Worm (Caenorhabditis elegans) whole organism, mixed stage, embryonic: Measurements from ENCODE around the gene sup-37.

ENCODE experiments used
- bed-3 ChIP-seq: fragments of 200-800 bp; sonication (Bioruptor generic); optimal IDR thresholded peaks from 3 replicates; lab custom pipeline; 2018; ENCODE audit warnings: mild to moderate bottlenecking, missing genetic modification characterization, moderate library complexity, missing compliant biosample characterization
- blmp-1 ChIP-seq: fragments of 150-350 bp; optimal IDR thresholded peaks from 2 replicates; lab custom pipeline; 2014; ENCODE audit warnings: missing biosample characterization, missing genetic modification characterization
- ceh-39 ChIP-seq: fragments of 150-350 bp; optimal IDR thresholded peaks from 2 replicates; lab custom pipeline; 2014; ENCODE audit warnings: missing biosample characterization, missing genetic modification characterization
- ceh-43 ChIP-seq: fragments of 200-800 bp; sonication (Bioruptor generic); optimal IDR thresholded peaks from 2 replicates; lab custom pipeline; 2018; ENCODE audit warnings: mild to moderate bottlenecking, missing genetic modification characterization, moderate library complexity, missing compliant biosample characterization
- ceh-83 ChIP-seq: fragments of 200-800 bp; sonication (Bioruptor generic); optimal IDR thresholded peaks from 2 replicates; lab custom pipeline; 2018; ENCODE audit warnings: mild to moderate bottlenecking, missing genetic modification characterization, missing compliant biosample characterization
- ces-1 ChIP-seq: fragments of 150-350 bp; optimal IDR thresholded peaks from 2 replicates; lab custom pipeline; 2014; ENCODE audit warnings: missing biosample characterization, missing genetic modification reagents, missing genetic modification characterization
- cnd-1 ChIP-seq: fragments of 200-800 bp; sonication (Bioruptor generic); optimal IDR thresholded peaks from 2 replicates; lab custom pipeline; 2018; ENCODE audit warnings: mild to moderate bottlenecking, missing genetic modification characterization, missing compliant biosample characterization
- drap-1 ChIP-seq: fragments of 200-800 bp; sonication (Bioruptor generic); optimal IDR thresholded peaks from 3 replicates; lab custom pipeline; 2018; ENCODE audit warnings: mild to moderate bottlenecking, missing genetic modification characterization, missing compliant biosample characterization
- elt-3 ChIP-seq: fragments of 150-350 bp; optimal IDR thresholded peaks from 2 replicates; lab custom pipeline; 2014; ENCODE audit warnings: missing biosample characterization, missing genetic modification characterization
- flh-1 ChIP-seq: fragments of 200-800 bp; sonication (Bioruptor generic); optimal IDR thresholded peaks from 2 replicates; lab custom pipeline; 2018; ENCODE audit warnings: mild to moderate bottlenecking, missing genetic modification characterization, moderate library complexity, missing compliant biosample characterization
- ham-2 ChIP-seq: fragments of 200-800 bp; sonication (Bioruptor generic); optimal IDR thresholded peaks from 2 replicates; lab custom pipeline; 2018; ENCODE audit warnings: mild to moderate bottlenecking, missing genetic modification characterization, missing compliant biosample characterization
- hlh-1 ChIP-seq: fragments of 150-350 bp; optimal IDR thresholded peaks from 2 replicates; lab custom pipeline; 2014; ENCODE audit warnings: missing biosample characterization, missing genetic modification reagents, missing genetic modification characterization
- lsy-2 ChIP-seq: fragments of 150-350 bp; optimal IDR thresholded peaks from 2 replicates; lab custom pipeline; 2014; ENCODE audit warnings: missing biosample characterization, missing genetic modification characterization
- mab-5 ChIP-seq: fragments of 150-350 bp; optimal IDR thresholded peaks from 2 replicates; lab custom pipeline; 2014; ENCODE audit warnings: missing biosample characterization, missing genetic modification characterization
- mep-1 ChIP-seq: fragments of 150-350 bp; optimal IDR thresholded peaks from 2 replicates; lab custom pipeline; 2017; ENCODE audit warnings: missing biosample characterization, missing genetic modification reagents, missing genetic modification characterization, inconsistent platforms
- mls-2 ChIP-seq: sonication (generic microtip); optimal IDR thresholded peaks from 2 replicates; lab custom pipeline; 2016; ENCODE audit warnings: mild to moderate bottlenecking, missing genetic modification characterization, moderate library complexity, missing compliant biosample characterization
- nhr-12 ChIP-seq: fragments of 150-350 bp; optimal IDR thresholded peaks from 2 replicates; lab custom pipeline; 2014; ENCODE audit warnings: missing biosample characterization, missing genetic modification characterization
- nhr-2 ChIP-seq: fragments of 150-350 bp; optimal IDR thresholded peaks from 2 replicates; lab custom pipeline; 2014; ENCODE audit warnings: missing biosample characterization, missing genetic modification characterization
- nhr-237 ChIP-seq: fragments of 150-350 bp; optimal IDR thresholded peaks from 2 replicates; lab custom pipeline; 2014; ENCODE audit warnings: missing biosample characterization, missing genetic modification characterization
- nhr-28 ChIP-seq: fragments of 150-350 bp; optimal IDR thresholded peaks from 2 replicates; lab custom pipeline; 2014; ENCODE audit warnings: missing biosample characterization, missing genetic modification characterization
- nhr-76 ChIP-seq: sonication (generic microtip); optimal IDR thresholded peaks from 2 replicates; lab custom pipeline; 2017; ENCODE audit warnings: missing biosample characterization, missing genetic modification characterization
- pha-4 ChIP-seq: fragments of 150-350 bp; optimal IDR thresholded peaks from 2 replicates; lab custom pipeline; 2018; ENCODE audit warnings: missing biosample characterization, missing genetic modification reagents, missing genetic modification characterization
- sem-2 ChIP-seq: fragments of 200-800 bp; sonication (Bioruptor generic); optimal IDR thresholded peaks from 2 replicates; lab custom pipeline; 2018; ENCODE audit warnings: mild to moderate bottlenecking, missing genetic modification characterization, missing compliant biosample characterization
- snpc-4 ChIP-seq: fragments of 150-350 bp; optimal IDR thresholded peaks from 2 replicates; lab custom pipeline; 2014; ENCODE audit warnings: missing biosample characterization, missing genetic modification characterization
- sptf-1 ChIP-seq: sonication (generic microtip); optimal IDR thresholded peaks from 2 replicates; lab custom pipeline; 2017; ENCODE audit warnings: mild to moderate bottlenecking, missing genetic modification characterization, moderate library complexity, missing compliant biosample characterization
- tbx-8 ChIP-seq: fragments of 200-800 bp; sonication (Bioruptor generic); optimal IDR thresholded peaks from 2 replicates; lab custom pipeline; 2018; ENCODE audit warnings: mild to moderate bottlenecking, missing genetic modification characterization, moderate library complexity, missing compliant biosample characterization
- unc-120 ChIP-seq: sonication (generic microtip); optimal IDR thresholded peaks from 2 replicates; lab custom pipeline; 2017; ENCODE audit warnings: missing genetic modification characterization, missing compliant biosample characterization; ENCODE audit not compliant: poor library complexity, severe bottlenecking
- unc-39 ChIP-seq: fragments of 150-350 bp; optimal IDR thresholded peaks from 2 replicates; lab custom pipeline; 2014; ENCODE audit warnings: missing biosample characterization, missing genetic modification characterization
- unc-62 ChIP-seq: fragments of 150-350 bp; optimal IDR thresholded peaks from 2 replicates; lab custom pipeline; 2014; ENCODE audit warnings: missing biosample characterization, missing genetic modification reagents, missing genetic modification characterization
- ztf-11 ChIP-seq: fragments of 150-350 bp; optimal IDR thresholded peaks from 2 replicates; lab custom pipeline; 2014; ENCODE audit warnings: missing biosample characterization, missing genetic modification characterization

The sup-37 gene

DNA sequence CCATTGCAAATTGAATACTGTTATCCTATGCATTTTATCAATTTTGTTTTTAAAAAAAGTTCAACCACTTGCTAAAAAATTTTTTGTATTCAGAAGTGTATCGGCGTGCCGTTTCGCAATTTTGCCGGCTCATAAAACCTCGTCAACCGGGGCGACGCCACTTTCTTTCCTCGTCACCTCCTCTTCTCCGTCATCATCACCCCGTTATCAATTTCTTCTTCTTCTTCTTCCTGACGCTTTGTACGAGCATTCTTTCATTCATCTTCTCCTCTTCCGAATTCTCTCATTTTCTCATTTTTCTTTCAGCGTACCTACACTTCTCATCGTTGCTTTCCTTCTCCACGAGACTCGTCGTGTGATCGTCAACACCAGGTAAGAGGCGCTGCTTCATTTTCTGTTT, at the start of gene sup-37:
Gene sup-37, plus strand, starts transcription at position 301 of the 400 bp plus-strand sequence.
- TF ChIP-seq bed-3 (GFP tag; lab: Kevin White, UChicago) (no peak), nhr-237 (no peak), lsy-2 (tag; lab: Kevin White, UChicago) (no peak), nhr-2 (tag; lab: Kevin White, UChicago) (no peak), ceh-43 (GFP tag; lab: Kevin White, UChicago) (no peak)

DNA sequence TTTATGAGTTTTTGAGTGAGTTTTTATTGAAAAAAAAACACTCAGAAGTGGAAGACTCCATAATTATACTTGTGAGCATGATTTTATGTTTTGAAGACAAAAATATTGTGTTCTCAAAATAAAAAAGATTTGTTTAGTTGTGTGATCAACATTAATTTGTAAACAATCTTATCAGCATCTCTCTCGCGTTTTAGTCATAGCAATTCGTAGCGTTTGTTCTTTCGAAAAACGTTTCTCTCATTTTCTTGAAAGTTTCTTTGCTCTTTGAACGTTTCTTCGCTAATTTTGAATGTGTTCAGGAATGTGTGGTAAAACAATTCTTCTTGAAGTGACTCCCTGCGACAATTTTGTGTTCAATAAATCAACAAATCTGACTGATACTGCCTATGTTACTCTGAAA, 47.2 kb upstream of the sup-37 start, which contains the start of gene ZC196.2:
Gene ZC196.2, plus strand, starts transcription at position 301 of the 400 bp plus-strand sequence.
- TF ChIP-seq mls-2 (tag; lab: Kevin White, UChicago) (no peak), nhr-76 (tag; lab: Kevin White, UChicago) (no peak), nhr-12 (tag; lab: Kevin White, UChicago) (no peak), unc-62 (GFP tag; lab: Kevin White, UChicago) (no peak), cnd-1 (tag; lab: Kevin White, UChicago) (no peak), sem-2 (GFP tag; lab: Kevin White, UChicago) (no peak), ceh-39 (tag; lab: Kevin White, UChicago) (no peak), ztf-11 (tag; lab: Kevin White, UChicago) (no peak), hlh-1 (tag; lab: Kevin White, UChicago) (no peak), ham-2 (GFP tag; lab: Kevin White, UChicago) (no peak), lsy-2 (tag; lab: Kevin White, UChicago) (no peak), tbx-8 (GFP tag; lab: Kevin White, UChicago) (no peak), snpc-4 (tag; lab: Kevin White, UChicago) (no peak), pha-4 (tag; lab: Kevin White, UChicago) (no peak)

DNA sequence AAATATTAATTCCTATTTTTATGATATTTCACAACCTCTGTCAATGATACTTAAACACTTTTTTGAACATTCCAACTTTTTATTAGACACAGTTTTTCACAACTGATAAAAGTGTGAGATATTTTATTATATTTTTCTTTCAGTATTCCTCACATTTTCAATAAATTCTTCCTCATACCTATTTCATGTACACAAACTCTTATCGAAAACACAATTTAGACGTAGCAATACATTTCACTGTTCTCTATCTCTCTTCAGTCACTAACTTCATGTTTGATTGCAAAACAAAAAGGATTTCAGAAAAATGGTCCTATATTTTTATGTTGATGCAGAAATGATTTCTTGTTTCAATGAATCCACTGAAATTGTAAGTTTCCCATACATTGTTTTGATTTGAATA, 40.5 kb upstream of the sup-37 start, which contains the start of gene B0507.6:
Gene B0507.6, plus strand, starts transcription at position 301 of the 400 bp plus-strand sequence.
- TF ChIP-seq nhr-76 (tag; lab: Kevin White, UChicago) (no peak), pha-4 (tag; lab: Kevin White, UChicago) (no peak), bed-3 (GFP tag; lab: Kevin White, UChicago) (no peak), lsy-2 (tag; lab: Kevin White, UChicago) (no peak), sem-2 (GFP tag; lab: Kevin White, UChicago) (no peak), ces-1 (no peak)

DNA sequence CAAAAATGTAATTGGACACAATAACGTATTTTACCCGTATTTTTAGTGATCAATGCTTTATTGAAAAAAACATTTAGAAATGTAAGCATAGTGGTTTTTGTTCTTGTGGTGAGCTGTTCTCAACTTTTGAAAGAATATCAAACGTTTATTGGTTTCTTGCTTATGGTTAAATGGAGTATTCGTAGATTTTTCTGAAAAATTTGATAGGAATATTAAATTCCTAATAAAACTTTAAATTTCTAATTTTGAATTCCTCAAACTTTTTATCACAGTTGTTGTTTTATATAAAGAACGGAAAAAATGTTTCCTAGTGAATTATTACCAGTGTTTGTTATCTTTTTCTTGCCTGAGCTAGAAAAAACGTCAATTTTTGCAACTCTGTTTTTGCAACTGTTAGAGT, 33.0 kb upstream of the sup-37 start, which contains the start of gene B0507.5:
Gene B0507.5, plus strand, starts transcription at position 301 of the 400 bp plus-strand sequence.
- TF ChIP-seq sptf-1 (no peak), bed-3 (GFP tag; lab: Kevin White, UChicago) (no peak), drap-1 (GFP tag; lab: Kevin White, UChicago) (no peak), elt-3 (tag; lab: Kevin White, UChicago) (no peak), unc-120 (tag; lab: Kevin White, UChicago) (no peak), pha-4 (tag; lab: Kevin White, UChicago) (no peak), blmp-1 (tag; lab: Kevin White, UChicago) (no peak), nhr-12 (tag; lab: Kevin White, UChicago) (no peak), ceh-39 (tag; lab: Kevin White, UChicago) (no peak)

DNA sequence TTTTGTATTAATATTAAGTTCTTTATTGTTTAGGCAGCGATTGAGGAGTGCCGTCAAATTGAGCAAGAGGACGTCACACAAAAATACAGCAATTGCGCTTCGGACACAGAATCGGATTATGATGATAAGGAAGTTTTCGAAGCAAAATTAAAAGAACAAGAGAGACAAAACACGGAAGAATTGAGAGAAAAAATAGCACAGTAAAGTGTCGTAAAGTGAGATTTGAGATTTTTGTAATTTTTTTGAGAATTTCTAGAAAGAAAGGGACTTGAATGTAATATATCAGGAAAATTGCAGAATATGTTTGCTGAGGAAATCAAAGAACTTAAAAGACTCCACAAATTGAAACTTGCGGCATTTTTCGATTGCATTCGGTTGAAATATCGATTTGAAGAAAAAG, 31.7 kb upstream of the sup-37 start, which contains the start of gene B0507.4:
Gene B0507.4, plus strand, starts transcription at position 301 of the 400 bp plus-strand sequence.
- TF ChIP-seq flh-1 (GFP tag; lab: Kevin White, UChicago) (no peak), mep-1 (no peak), ces-1 (no peak), pha-4 (tag; lab: Kevin White, UChicago) (no peak), cnd-1 (tag; lab: Kevin White, UChicago) (no peak), nhr-28 (tag; lab: Kevin White, UChicago) (no peak), sptf-1 (no peak), mab-5 (no peak), snpc-4 (tag; lab: Kevin White, UChicago) (no peak), unc-39 (tag; lab: Kevin White, UChicago) (no peak), drap-1 (GFP tag; lab: Kevin White, UChicago) (no peak), ceh-83 (GFP tag; lab: Kevin White, UChicago) (no peak)
